Worm (Caenorhabditis elegans): ENCODE results near the gene F23F12.3.

F23F12.3 gene

ce11 chrIII:6508327-6508726, 8.0 kb downstream of the F23F12.3 start:
- TF ChIP-seq snpc-4 (GFP tag; optimal IDR thresholded peaks at IDR 0.05) (no peak), snpc-4 (tag; optimal IDR thresholded peaks at IDR 0.05) (no peak), Y56A3A.18 (GFP tag; IDR thresholded peaks at IDR 0.05) (no peak), aptf-3 (GFP tag; IDR thresholded peaks at IDR 0.05) (no peak)

DNA sequence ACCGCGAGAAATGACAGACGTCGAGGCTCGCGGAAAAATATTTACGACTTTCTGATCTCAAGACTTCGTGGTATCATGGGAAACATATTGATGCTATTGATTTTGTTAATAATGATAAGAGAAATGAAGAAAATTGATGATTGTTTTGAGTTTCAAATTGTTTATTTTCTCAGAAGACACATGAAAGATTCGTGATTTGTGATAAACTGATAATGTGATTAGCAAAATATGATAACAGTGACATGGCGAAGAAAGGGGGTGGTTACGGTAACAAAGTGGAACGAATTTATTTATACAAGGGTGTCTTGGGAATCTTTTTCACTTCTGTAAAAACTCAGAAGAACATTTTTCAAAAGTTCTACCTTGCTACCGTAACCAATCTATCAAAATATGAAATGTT, 9.0 kb downstream of the F23F12.3 start:
- TF ChIP-seq lin-26 (GFP tag; IDR thresholded peaks at IDR 0.05) (peak; percentile 46), sdz-38 (tag; optimal IDR thresholded peaks at IDR 0.05) (no peak), tbp1 (GFP tag; optimal IDR thresholded peaks at IDR 0.05) (no peak), lsy-27 (tag; optimal IDR thresholded peaks at IDR 0.05; ENCODE audit: borderline replicate concordance, insufficient read depth) (no peak), let-526 (GFP tag; IDR thresholded peaks at IDR 0.05) (no peak), atf-7 (tag; optimal IDR thresholded peaks at IDR 0.05) (no peak)

DNA sequence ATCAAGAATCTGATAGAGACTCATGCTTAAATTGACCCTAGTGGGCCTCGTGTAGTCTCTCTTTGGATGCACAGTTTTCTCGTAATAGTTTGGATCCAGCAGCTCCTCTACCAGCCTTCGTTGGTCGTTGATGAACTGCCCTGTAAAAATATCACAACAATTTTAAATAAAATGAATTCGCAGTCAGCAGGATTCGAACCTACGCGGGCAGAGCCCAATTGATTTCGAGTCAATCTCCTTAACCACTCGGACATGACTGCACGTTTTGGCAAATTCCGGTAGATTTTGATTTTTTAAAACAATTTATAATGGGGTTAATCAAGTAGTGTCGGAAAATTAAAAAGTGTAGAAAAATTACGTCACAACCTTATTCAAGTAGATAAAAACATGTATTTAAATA, 13.4 kb downstream of the F23F12.3 start:
- TF ChIP-seq F23B12.7 (tag; optimal IDR thresholded peaks at IDR 0.05; ENCODE audit: insufficient read depth) (peak; percentile 33), him-1 (tag; optimal IDR thresholded peaks at IDR 0.05) (peak; percentile 70), tbp1 (GFP tag; optimal IDR thresholded peaks at IDR 0.05) (peak; percentile 81), rpc-1 (optimal IDR thresholded peaks at IDR 0.05) (peak; percentile 44), rpc-1 (tag; optimal IDR thresholded peaks at IDR 0.05) (peak; percentile 75), lin-26 (GFP tag; IDR thresholded peaks at IDR 0.05) (peak; percentile 73), ztf-25 (GFP tag; IDR thresholded peaks at IDR 0.05) (peak; percentile 36; the same call in 1 of the 2 replicates), B0261.1 (tag; optimal IDR thresholded peaks at IDR 0.05) (peak; percentile 56)

DNA sequence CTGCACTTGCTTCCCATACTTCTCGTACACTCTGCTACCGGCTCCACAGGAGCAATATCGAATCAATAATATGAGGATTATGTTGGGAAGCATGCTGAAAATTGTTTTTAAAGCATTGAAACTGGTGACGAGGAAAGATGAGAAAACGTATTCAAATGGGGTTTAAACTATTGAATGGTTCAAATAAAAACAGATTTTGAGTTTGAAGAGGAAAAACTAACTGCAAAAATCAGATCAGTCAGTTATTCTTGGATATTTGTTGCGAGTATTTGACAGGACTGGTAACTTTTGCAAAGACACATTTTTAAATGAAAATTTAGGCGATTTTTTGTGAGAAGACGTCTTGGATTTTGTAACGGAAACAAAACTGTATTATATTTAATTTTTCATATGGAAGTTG, 14.4 kb downstream of the F23F12.3 start, which contains the start of gene acr-5:
Gene acr-5 (minus strand): TSS at position 101 of the 400 bp plus-strand sequence.
- no peak for TF ChIP-seq ceh-91 (GFP tag; IDR thresholded peaks at IDR 0.05)
- no peak for TF ChIP-seq nhr-80 (tag; optimal IDR thresholded peaks at IDR 0.05)
- TF ChIP-seq cebp-2 (GFP tag; IDR thresholded peaks at IDR 0.05): no peak
- no peak for TF ChIP-seq somi-1 (GFP tag; optimal IDR thresholded peaks at IDR 0.05)
- no peak for TF ChIP-seq him-1 (tag; optimal IDR thresholded peaks at IDR 0.05)
- no peak for TF ChIP-seq F22D6.2 (tag; optimal IDR thresholded peaks at IDR 0.05)
- no peak for TF ChIP-seq ZK185.1 (tag; optimal IDR thresholded peaks at IDR 0.05; ENCODE audit: poor library complexity, severe bottlenecking)
- no peak for TF ChIP-seq madf-3 (GFP tag; IDR thresholded peaks at IDR 0.05)

DNA sequence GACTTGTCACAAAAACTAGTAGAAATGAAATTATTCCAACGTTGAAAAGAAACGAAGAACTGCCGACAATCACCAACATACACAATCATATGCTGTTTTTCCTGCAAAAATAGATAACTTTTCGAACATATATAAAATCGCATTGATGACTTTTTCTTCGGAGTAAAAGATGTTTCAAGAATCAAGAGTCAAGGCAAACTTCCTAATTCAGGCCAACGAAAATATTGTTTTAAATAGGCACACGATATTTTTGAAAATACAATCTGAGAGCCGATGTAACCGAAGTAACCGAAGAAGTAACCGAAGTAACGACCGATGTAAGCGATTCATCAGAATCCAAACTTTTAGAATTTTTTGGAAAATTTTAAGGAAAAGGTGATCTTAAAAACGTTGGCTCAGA, 19.6 kb downstream of the F23F12.3 start, which contains the start of gene C09E7.10:
Gene C09E7.10 (minus strand): TSS at position 101 of the 400 bp plus-strand sequence.
- TF ChIP-seq B0336.3 (GFP tag; IDR thresholded peaks at IDR 0.05): no peak
- TF ChIP-seq mes-4 (tag; optimal IDR thresholded peaks at IDR 0.05): no peak

- TF ChIP-seq F37B4.10 (GFP tag; IDR thresholded peaks at IDR 0.05) (no peak), xnd-1 (tag; optimal IDR thresholded peaks at IDR 0.05) (no peak), ekl-4 (GFP tag; IDR thresholded peaks at IDR 0.05) (no peak)
Observed at ce11 chrIII:6525557-6525956, 25.2 kb downstream of the F23F12.3 start, which contains the start of gene oig-1. TSS of gene oig-1 (minus strand) at chrIII:6525657.

DNA sequence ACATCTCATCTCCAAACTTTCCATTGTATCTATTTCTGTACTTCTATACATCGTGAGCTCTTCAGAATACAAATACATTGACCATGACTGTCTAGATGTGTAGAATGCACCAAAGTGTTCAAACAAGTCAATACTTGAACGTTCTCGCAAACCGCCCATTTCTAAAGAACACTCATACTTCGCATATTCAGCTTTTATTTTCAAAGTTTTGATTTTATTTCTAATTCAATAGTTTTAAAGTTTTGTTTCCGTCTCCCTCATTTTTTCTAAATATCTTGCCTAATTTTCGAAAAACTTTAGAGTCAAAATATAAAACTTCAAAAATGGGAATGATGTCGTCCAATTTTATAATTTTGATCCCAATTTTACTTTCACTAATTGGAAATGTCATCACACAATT, 27.6 kb downstream of the F23F12.3 start, which contains the start of gene pqn-10:
Gene pqn-10 (plus strand): TSS at position 301 of the 400 bp plus-strand sequence.
- TF ChIP-seq Y53F4B.3 (GFP tag; IDR thresholded peaks at IDR 0.05): no peak
- no peak for TF ChIP-seq madf-10 (tag; optimal IDR thresholded peaks at IDR 0.05)
- no peak for TF ChIP-seq snpc-4 (GFP tag; optimal IDR thresholded peaks at IDR 0.05)
- no peak for TF ChIP-seq snpc-4 (tag; optimal IDR thresholded peaks at IDR 0.05)
- TF ChIP-seq F57C9.4 (tag; optimal IDR thresholded peaks at IDR 0.05): no peak
- no peak for TF ChIP-seq K12H6.12 (tag; optimal IDR thresholded peaks at IDR 0.05)
- no peak for TF ChIP-seq lin-40 (tag; optimal IDR thresholded peaks at IDR 0.05)
- TF ChIP-seq lin-54 (GFP tag; optimal IDR thresholded peaks at IDR 0.05): no peak
- no peak for TF ChIP-seq athp-1 (tag; optimal IDR thresholded peaks at IDR 0.05)
- no peak for TF ChIP-seq ztf-28 (GFP tag; IDR thresholded peaks at IDR 0.05)
- no peak for TF ChIP-seq mes-4 (tag; optimal IDR thresholded peaks at IDR 0.05)
- no peak for TF ChIP-seq K11D2.4 (GFP tag; IDR thresholded peaks at IDR 0.05)
